Fruit fly (Drosophila melanogaster): Measurements from ENCODE around the gene CG31041.

CG31041 gene

dm6 chr3R:29565744-29566143, 25.0 kb downstream of the CG31041 start:
- no peak for TF ChIP-seq Pif1B (GFP tag; optimal IDR thresholded peaks at IDR 0.05)
- 0 out of 3 replicates have a peak, but pooled peaks have one; percentile 14 for TF ChIP-seq CG4496 (GFP tag; IDR thresholded peaks at IDR 0.05)
- TF ChIP-seq CG15710 (tag; optimal IDR thresholded peaks at IDR 0.05), result no peak

- TF ChIP-seq CG8301 (tag; optimal IDR thresholded peaks at IDR 0.05), result no peak
- no peak for TF ChIP-seq EcR (GFP tag; optimal IDR thresholded peaks at IDR 0.05)
- no peak for TF ChIP-seq CG8159 (tag; optimal IDR thresholded peaks at IDR 0.05)
- no peak for TF ChIP-seq CG34367 (tag; optimal IDR thresholded peaks at IDR 0.05)
- no peak for TF ChIP-seq gl (tag; optimal IDR thresholded peaks at IDR 0.05)
- no peak for TF ChIP-seq CG14655 (GFP tag; optimal IDR thresholded peaks at IDR 0.05)
- TF ChIP-seq CG17806 (tag; optimal IDR thresholded peaks at IDR 0.05), result no peak
Observed at dm6 chr3R:29562579-29562978, 28.1 kb downstream of the CG31041 start.

DNA sequence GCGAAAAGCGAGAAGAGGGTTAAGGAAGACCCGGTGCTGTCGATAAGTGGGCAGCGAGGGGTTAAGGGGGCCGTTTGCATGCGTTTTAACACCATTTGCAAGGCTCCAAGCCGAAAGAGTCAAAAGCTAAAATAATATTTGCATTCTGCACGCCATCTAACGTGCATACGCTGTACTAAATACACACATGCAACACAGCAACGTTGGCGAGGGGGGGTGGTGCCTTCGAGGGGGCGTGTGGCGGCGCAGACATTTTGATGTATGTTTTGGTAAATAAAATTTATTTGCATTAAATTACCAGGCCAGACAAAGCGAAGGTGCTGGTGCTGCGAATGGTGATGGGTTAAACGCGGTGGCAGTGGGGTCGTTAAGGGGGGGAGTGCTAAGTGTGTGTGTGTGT, 30.3 kb downstream of the CG31041 start:
- TF ChIP-seq rn (GFP tag; IDR thresholded peaks at IDR 0.05) (no peak), Pif1B (GFP tag; optimal IDR thresholded peaks at IDR 0.05) (no peak), fd96Ca (GFP tag; IDR thresholded peaks at IDR 0.05) (no peak), CG4496 (GFP tag; IDR thresholded peaks at IDR 0.05) (no peak), CG15710 (tag; optimal IDR thresholded peaks at IDR 0.05) (no peak), CG10348 (GFP tag; IDR thresholded peaks at IDR 0.05) (no peak), CG17806 (tag; optimal IDR thresholded peaks at IDR 0.05) (no peak), D1 (tag; optimal IDR thresholded peaks at IDR 0.05) (no peak), Snoo (tag; optimal IDR thresholded peaks at IDR 0.05) (no peak), Ets98B (GFP tag; IDR thresholded peaks at IDR 0.05) (no peak), CG34367 (tag; optimal IDR thresholded peaks at IDR 0.05) (no peak), CG8301 (tag; optimal IDR thresholded peaks at IDR 0.05) (no peak), EcR (GFP tag; optimal IDR thresholded peaks at IDR 0.05) (no peak), CG12605 (GFP tag; IDR thresholded peaks at IDR 0.05) (no peak)

DNA sequence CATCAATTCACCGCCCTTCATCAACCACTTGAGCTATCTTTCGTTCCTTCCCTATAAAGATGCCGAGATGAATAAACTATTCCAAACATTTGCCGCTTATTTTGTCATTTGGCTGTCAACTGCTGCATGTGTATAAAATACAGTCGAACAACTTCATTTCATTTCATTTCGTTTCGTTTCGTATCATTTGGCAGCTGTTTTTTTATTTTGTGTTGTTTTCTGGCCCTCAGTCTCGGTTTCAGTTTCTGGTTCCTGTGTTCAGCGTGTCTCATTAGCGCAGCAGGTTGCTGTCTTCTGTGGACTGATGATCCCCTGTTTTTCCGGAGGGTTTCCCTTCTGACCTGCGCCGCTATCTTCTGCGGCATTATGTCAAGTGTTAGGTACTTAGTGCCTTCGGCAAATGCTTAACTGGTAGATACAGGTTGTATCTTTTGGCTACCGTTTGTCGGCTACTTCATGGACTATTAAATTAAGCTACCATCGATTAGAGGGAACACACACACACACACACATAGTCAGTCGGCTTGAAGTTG, 31.2 kb downstream of the CG31041 start:
- no peak for TF ChIP-seq Ets98B (GFP tag; IDR thresholded peaks at IDR 0.05)
- TF ChIP-seq CG10348 (GFP tag; IDR thresholded peaks at IDR 0.05), result no peak
- TF ChIP-seq Pif1B (GFP tag; optimal IDR thresholded peaks at IDR 0.05), result no peak
- no peak for TF ChIP-seq D1 (tag; optimal IDR thresholded peaks at IDR 0.05)
- no peak for TF ChIP-seq rn (GFP tag; IDR thresholded peaks at IDR 0.05)
- no peak for TF ChIP-seq CG12605 (GFP tag; IDR thresholded peaks at IDR 0.05)
- no peak for TF ChIP-seq CG13204 (GFP tag; optimal IDR thresholded peaks at IDR 0.05)
- no peak for TF ChIP-seq CG15710 (tag; optimal IDR thresholded peaks at IDR 0.05)
- no peak for TF ChIP-seq CG9948 (tag; optimal IDR thresholded peaks at IDR 0.05)
- TF ChIP-seq gl (tag; optimal IDR thresholded peaks at IDR 0.05), result no peak
- TF ChIP-seq EcR (GFP tag; optimal IDR thresholded peaks at IDR 0.05), result no peak
- TF ChIP-seq CG34367 (tag; optimal IDR thresholded peaks at IDR 0.05), result no peak
- no peak for TF ChIP-seq CG32121 (GFP tag; IDR thresholded peaks at IDR 0.05)
- TF ChIP-seq CG14655 (GFP tag; optimal IDR thresholded peaks at IDR 0.05), result no peak
- TF ChIP-seq CG4496 (GFP tag; IDR thresholded peaks at IDR 0.05), result no peak
- TF ChIP-seq Pif1A (GFP tag; optimal IDR thresholded peaks at IDR 0.05), result no peak

dm6 chr3R:29557555-29557954, 33.2 kb downstream of the CG31041 start:
- TF ChIP-seq Ets98B (GFP tag; IDR thresholded peaks at IDR 0.05), result no peak
- no peak for TF ChIP-seq rn (GFP tag; IDR thresholded peaks at IDR 0.05)
- TF ChIP-seq EcR (GFP tag; optimal IDR thresholded peaks at IDR 0.05), result no peak
- no peak for TF ChIP-seq fd96Ca (GFP tag; IDR thresholded peaks at IDR 0.05)
- no peak for TF ChIP-seq CG10348 (GFP tag; IDR thresholded peaks at IDR 0.05)
- TF ChIP-seq CG12605 (GFP tag; IDR thresholded peaks at IDR 0.05), result no peak
- TF ChIP-seq CG8159 (tag; optimal IDR thresholded peaks at IDR 0.05), result no peak
- TF ChIP-seq CG17806 (tag; optimal IDR thresholded peaks at IDR 0.05), result no peak
- no peak for TF ChIP-seq CG34367 (tag; optimal IDR thresholded peaks at IDR 0.05)
- no peak for TF ChIP-seq Pif1B (GFP tag; optimal IDR thresholded peaks at IDR 0.05)
- no peak for TF ChIP-seq Snoo (tag; optimal IDR thresholded peaks at IDR 0.05)
- TF ChIP-seq CG8301 (tag; optimal IDR thresholded peaks at IDR 0.05), result no peak
- no peak for TF ChIP-seq gl (tag; optimal IDR thresholded peaks at IDR 0.05)

dm6 chr3R:29556003-29556467, 34.7 kb downstream of the CG31041 start, which contains the start of gene Dr:
TSS of gene Dr (plus strand) at chr3R:29556386.
- TF ChIP-seq CG4496 (GFP tag; IDR thresholded peaks at IDR 0.05) (peak; percentile 69; the same call in 2 of the 3 replicates), gl (tag; optimal IDR thresholded peaks at IDR 0.05) (no peak), rn (GFP tag; IDR thresholded peaks at IDR 0.05) (no peak), CG8159 (tag; optimal IDR thresholded peaks at IDR 0.05) (no peak), CG13204 (GFP tag; optimal IDR thresholded peaks at IDR 0.05) (no peak), fd96Ca (GFP tag; IDR thresholded peaks at IDR 0.05) (peak; percentile 61; the same call in 2 of the 3 replicates), Ets98B (GFP tag; IDR thresholded peaks at IDR 0.05) (peak; percentile 30; the same call in 1 of the 2 replicates), Snoo (tag; optimal IDR thresholded peaks at IDR 0.05) (peak; percentile 14), CG34367 (tag; optimal IDR thresholded peaks at IDR 0.05) (peak; percentile 6), CG32121 (GFP tag; IDR thresholded peaks at IDR 0.05) (peak; percentile 29; the same call in 1 of the 2 replicates)
